Worm (Caenorhabditis elegans): ENCODE data around the gene hsp-25.
A peak's percentile ranks its signal among the peaks of the same experiment; 100 is the strongest.

The hsp-25 gene

DNA sequence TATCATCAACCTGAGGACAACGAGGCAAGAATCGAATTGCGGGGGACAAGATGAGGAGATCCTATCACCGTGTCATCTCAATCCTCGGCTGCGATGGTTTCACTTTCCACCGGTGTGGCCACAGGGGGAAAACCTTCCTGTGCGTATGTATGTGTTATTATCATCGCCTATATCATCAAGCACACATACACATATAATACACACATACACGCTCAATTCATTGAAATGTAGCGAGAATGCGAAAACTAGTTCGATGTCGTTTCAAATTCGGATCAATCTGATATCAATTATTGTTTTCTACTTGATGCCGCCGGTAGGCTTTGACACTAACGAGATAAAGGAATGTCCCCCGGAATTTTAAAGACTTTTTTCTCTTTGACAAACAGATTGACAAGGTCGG, 11.4 kb upstream of the hsp-25 start:
- TF ChIP-seq W03F9.2 (tag; optimal IDR thresholded peaks at IDR 0.05) (no peak), dao-5 (tag; optimal IDR thresholded peaks at IDR 0.05) (no peak), him-1 (tag; optimal IDR thresholded peaks at IDR 0.05) (no peak)

DNA sequence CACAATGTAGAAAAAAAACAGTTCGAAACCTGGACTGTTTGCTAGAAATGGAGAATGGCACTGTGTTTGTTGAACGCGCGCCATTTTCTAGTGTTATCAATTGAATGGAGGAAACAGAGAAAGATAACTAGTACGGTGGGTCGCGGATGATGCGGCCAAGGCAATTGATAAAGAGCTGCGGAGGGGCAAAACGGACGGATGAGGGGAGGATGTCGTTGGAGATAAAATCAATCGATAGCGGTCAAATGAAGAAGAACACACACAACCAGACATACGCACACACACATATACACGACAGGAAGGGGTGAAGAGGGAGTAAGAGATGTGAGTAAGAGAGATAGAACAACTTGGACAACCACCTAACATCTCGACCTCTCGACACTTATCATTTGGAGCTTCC, 10.6 kb upstream of the hsp-25 start:
- no peak for TF ChIP-seq W03F9.2 (tag; optimal IDR thresholded peaks at IDR 0.05)
- TF ChIP-seq him-1 (tag; optimal IDR thresholded peaks at IDR 0.05) = no peak
- TF ChIP-seq dao-5 (tag; optimal IDR thresholded peaks at IDR 0.05) = no peak

DNA sequence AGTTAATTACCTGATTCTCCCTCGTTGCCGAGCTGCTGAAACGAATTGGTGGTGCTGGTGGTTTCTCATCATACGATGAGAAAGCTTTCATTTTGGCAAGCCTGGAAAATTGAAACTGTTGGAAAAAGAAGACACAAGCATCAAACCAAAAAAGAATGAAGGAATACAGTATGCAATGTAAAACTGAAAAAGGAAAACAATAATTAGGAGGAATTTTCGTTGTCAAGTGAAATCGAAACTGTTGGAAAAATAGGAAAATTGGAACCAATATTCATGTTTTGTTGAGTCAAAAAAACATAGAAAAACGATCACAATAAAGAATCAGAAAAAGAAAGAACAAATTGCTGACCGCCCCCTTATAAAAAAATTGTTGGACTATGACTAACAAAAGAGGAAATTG, 9.1 kb upstream of the hsp-25 start, which contains the start of gene pak-1:
Gene pak-1, minus strand, starts transcription at position 101 of the 400 bp plus-strand sequence.
- no peak for TF ChIP-seq him-1 (tag; optimal IDR thresholded peaks at IDR 0.05)
- no peak for TF ChIP-seq W03F9.2 (tag; optimal IDR thresholded peaks at IDR 0.05)
- no peak for TF ChIP-seq dao-5 (tag; optimal IDR thresholded peaks at IDR 0.05)

DNA sequence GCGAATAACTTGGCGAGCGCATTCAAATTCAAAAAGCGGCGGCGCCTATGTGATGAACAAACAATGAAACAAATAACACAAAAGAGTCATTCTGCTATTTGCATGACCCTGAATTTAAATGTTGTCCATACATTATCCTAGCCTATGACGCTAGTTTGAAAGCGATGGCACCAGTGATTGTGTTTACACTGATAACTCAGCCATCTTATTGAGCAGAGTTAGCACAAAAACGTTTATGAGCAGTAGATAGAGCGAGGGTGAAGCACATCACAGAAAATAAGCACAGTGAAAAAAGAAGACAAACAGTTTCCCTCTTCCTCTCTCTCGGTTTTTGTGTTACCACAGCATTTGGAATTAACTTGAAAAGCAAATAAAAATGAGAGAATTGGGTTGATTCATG, 3.8 kb upstream of the hsp-25 start:
- TF ChIP-seq him-1 (tag; optimal IDR thresholded peaks at IDR 0.05) = no peak
- no peak for TF ChIP-seq W03F9.2 (tag; optimal IDR thresholded peaks at IDR 0.05)

ce11 chrX:6041995-6042481, 2.6 kb upstream of the hsp-25 start:
- peak; percentile 58 for TF ChIP-seq W03F9.2 (tag; optimal IDR thresholded peaks at IDR 0.05)
- no peak for TF ChIP-seq him-1 (tag; optimal IDR thresholded peaks at IDR 0.05)

ce11 chrX:6041094-6041441, 1.6 kb upstream of the hsp-25 start:
- no peak for TF ChIP-seq W03F9.2 (tag; optimal IDR thresholded peaks at IDR 0.05)
- TF ChIP-seq him-1 (tag; optimal IDR thresholded peaks at IDR 0.05) = no peak
- TF ChIP-seq dao-5 (tag; optimal IDR thresholded peaks at IDR 0.05) = no peak

DNA sequence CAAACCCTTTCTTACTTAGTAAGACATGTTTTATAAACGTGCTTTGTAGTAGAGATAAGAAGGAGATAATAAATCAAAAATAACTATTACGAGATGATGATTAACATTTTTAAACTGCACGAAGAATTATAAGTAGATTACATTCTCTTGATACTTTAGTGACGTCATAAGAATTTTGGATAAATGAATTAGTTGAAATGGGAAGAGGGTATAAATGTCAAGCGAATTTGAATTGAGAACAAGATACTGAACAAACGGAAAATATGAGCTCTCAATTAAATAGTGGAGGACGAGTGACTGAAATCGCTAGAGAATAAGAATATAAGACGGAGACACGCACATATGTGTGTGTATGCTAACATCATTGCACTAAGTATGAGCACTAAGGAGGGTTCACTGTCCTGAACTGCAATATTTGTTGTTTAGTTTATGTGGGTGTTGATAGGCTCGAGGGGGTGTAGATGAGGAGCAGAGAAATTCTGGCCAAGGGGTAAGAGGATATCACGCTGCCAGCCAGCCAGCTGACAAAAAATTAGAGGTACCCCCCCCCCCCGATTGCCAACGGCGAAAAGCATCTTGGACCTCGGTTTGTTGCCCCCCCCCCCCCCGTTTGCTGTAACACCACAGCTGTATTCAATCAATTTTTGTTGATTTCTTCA, 1.1 kb upstream of the hsp-25 start:
- no peak for TF ChIP-seq him-1 (tag; optimal IDR thresholded peaks at IDR 0.05)
- no peak for TF ChIP-seq dao-5 (tag; optimal IDR thresholded peaks at IDR 0.05)
- no peak for TF ChIP-seq W03F9.2 (tag; optimal IDR thresholded peaks at IDR 0.05)

DNA sequence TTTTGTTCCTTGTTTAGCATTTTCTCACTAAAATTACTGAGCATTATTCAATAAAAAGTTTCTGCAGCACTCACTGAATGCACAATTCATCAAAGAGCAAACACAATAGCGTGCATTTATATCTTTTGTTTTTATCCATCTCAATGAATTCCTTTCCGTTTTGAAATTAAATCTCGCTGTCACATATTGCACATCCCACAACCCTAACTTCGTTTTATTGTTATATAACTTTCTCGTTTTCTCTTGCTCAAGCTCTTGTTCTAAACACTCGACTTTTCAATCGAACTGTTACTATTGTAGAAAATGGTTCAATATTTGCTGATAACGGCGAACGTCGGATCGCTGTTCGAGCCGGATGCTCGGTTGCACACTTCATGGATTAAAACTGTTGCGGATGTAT, 8.3 kb downstream of the hsp-25 start, which contains the start of gene ipp-5:
Gene ipp-5, plus strand, starts transcription at position 301 of the 400 bp plus-strand sequence.
- no peak for TF ChIP-seq W03F9.2 (tag; optimal IDR thresholded peaks at IDR 0.05)
- no peak for TF ChIP-seq him-1 (tag; optimal IDR thresholded peaks at IDR 0.05)
- no peak for TF ChIP-seq dao-5 (tag; optimal IDR thresholded peaks at IDR 0.05)

- TF ChIP-seq him-1 (tag; optimal IDR thresholded peaks at IDR 0.05) (no peak), dao-5 (tag; optimal IDR thresholded peaks at IDR 0.05) (no peak), W03F9.2 (tag; optimal IDR thresholded peaks at IDR 0.05) (no peak)
Measured at ce11 chrX:6029075-6029474, 10.4 kb downstream of the hsp-25 start.

DNA sequence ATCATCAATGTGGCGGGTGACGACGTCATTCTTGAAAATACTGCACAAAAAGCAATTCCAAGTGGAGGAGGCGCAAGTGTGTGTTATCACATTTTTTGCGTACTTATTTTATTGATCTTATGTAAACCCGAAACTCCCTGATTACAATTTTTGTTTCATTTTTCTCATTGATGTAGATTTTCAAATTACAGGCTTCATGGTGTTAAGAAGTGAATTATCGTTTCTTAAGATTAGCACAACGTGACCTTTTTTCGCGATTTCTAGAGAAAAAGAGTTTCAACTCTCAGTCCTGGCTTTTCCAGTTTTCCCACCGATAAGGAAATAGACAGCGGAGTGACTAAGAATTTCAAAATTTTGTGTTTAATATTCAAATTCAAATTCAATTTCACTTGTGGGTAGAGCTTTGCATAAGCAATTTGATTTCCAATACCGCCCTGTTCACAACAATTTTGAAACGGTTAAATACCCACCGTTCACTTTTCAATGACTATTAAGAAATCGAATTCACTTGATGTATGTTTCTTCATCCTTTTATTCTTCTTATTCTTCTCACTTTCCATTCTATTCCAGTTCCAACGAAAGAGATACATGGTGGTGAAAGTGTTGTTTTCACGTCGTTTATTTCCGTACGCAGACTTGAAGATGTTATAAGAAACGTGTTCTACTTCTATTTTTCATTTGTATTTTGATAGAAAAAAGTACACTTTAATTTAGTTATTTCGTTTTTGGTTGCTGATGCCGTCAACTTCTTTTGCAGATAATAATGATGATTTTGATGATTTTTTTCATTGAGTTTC, 12.5 kb downstream of the hsp-25 start:
- TF ChIP-seq him-1 (tag; optimal IDR thresholded peaks at IDR 0.05) (no peak), W03F9.2 (tag; optimal IDR thresholded peaks at IDR 0.05) (no peak), dao-5 (tag; optimal IDR thresholded peaks at IDR 0.05) (no peak)

- TF ChIP-seq him-1 (tag; optimal IDR thresholded peaks at IDR 0.05) = no peak
- no peak for TF ChIP-seq W03F9.2 (tag; optimal IDR thresholded peaks at IDR 0.05)
- TF ChIP-seq dao-5 (tag; optimal IDR thresholded peaks at IDR 0.05) = no peak
Measured at ce11 chrX:6024977-6025376, 14.5 kb downstream of the hsp-25 start.

DNA sequence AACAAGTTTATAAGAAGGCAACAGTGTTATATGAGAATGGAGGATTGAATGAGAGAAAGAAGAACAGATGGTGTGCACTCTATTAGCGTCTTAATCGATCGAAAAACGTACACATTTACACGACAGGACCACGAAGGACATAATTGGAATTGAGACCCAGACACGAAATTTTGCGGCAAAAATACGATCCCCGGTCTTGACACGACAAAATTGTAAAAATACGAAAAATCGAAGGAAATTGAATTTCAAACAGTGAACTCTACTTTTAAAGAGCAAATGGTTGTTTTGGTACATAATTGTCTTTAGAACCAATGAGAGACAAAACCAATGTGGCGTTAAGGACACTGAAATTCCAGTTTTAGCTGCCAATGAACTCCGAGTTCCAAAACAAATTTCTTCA, 17.0 kb downstream of the hsp-25 start, which contains the start of gene lelo-3:
Gene lelo-3, minus strand, starts transcription at position 101 of the 400 bp plus-strand sequence.
- TF ChIP-seq W03F9.2 (tag; optimal IDR thresholded peaks at IDR 0.05) (no peak), him-1 (tag; optimal IDR thresholded peaks at IDR 0.05) (no peak), dao-5 (tag; optimal IDR thresholded peaks at IDR 0.05) (no peak)

ce11 chrX:6020782-6021181, 18.7 kb downstream of the hsp-25 start:
- no peak for TF ChIP-seq W03F9.2 (tag; optimal IDR thresholded peaks at IDR 0.05)
- no peak for TF ChIP-seq him-1 (tag; optimal IDR thresholded peaks at IDR 0.05)
- TF ChIP-seq dao-5 (tag; optimal IDR thresholded peaks at IDR 0.05) = no peak

ce11 chrX:6019886-6020469, 19.5 kb downstream of the hsp-25 start, which contains the start of gene C09B8.4:
TSS of gene C09B8.4 (minus strand) at chrX:6019936.
- TF ChIP-seq dao-5 (tag; optimal IDR thresholded peaks at IDR 0.05) (no peak), W03F9.2 (tag; optimal IDR thresholded peaks at IDR 0.05) (no peak), him-1 (tag; optimal IDR thresholded peaks at IDR 0.05) (no peak)

Data from whole organism, L4/young adult.